Fruit fly (Drosophila melanogaster) whole organism, embryonic: ENCODE measurements around the gene Pex11c.

Experiments used
- Ada2b ChIP-seq: fragments of 200-800 bp; sonication (Bioruptor generic); IDR thresholded peaks from 2 replicates; pipeline ENCODE4 v1.3.6; 2022; ENCODE audit warnings: missing biosample characterization, missing genetic modification characterization
- BtbVII ChIP-seq: fragments of 200-800 bp; sonication (Bioruptor generic); optimal IDR thresholded peaks from 3 replicates; lab custom pipeline; 2017; ENCODE audit warnings: missing biosample characterization, mild to moderate bottlenecking, missing genetic modification characterization
- CG1024 ChIP-seq: fragments of 200-800 bp; sonication (Bioruptor generic); IDR thresholded peaks from 2 replicates; pipeline ENCODE4 v1.3.6; 2022; ENCODE audit warnings: missing biosample characterization, missing genetic modification characterization
- CG10959 ChIP-seq: fragments of 200-800 bp; sonication (Bioruptor generic); IDR thresholded peaks from 2 replicates; pipeline ENCODE4 v1.3.6; 2022; ENCODE audit warnings: missing biosample characterization, missing genetic modification characterization
- CG11456 ChIP-seq: fragments of 200-800 bp; sonication (Bioruptor generic); IDR thresholded peaks from 3 replicates; pipeline ENCODE4 v1.3.6; 2022; ENCODE audit warnings: missing biosample characterization, missing genetic modification characterization
- CG12219 ChIP-seq: fragments of 200-800 bp; sonication (Bioruptor generic); optimal IDR thresholded peaks from 3 replicates; lab custom pipeline; 2018; ENCODE audit warnings: missing biosample characterization, mild to moderate bottlenecking, missing genetic modification characterization
- CG12299 ChIP-seq: fragments of 200-800 bp; sonication (Bioruptor generic); optimal IDR thresholded peaks from 2 replicates; lab custom pipeline; 2018; ENCODE audit warnings: missing biosample characterization, mild to moderate bottlenecking, missing genetic modification characterization
- CG12659 ChIP-seq: fragments of 200-800 bp; sonication (Bioruptor generic); optimal IDR thresholded peaks from 3 replicates; lab custom pipeline; 2017; ENCODE audit warnings: mild to moderate bottlenecking, missing biosample characterization, missing genetic modification reagents, missing genetic modification characterization
- CG14050 ChIP-seq: fragments of 200-800 bp; sonication (Bioruptor generic); IDR thresholded peaks from 3 replicates; pipeline ENCODE4 v1.3.6; 2022; ENCODE audit warnings: missing biosample characterization, missing genetic modification characterization
- CG14710 ChIP-seq: fragments of 200-800 bp; sonication (Bioruptor generic); optimal IDR thresholded peaks from 3 replicates; lab custom pipeline; 2019; ENCODE audit warnings: missing biosample characterization, mild to moderate bottlenecking, missing genetic modification characterization, moderate library complexity
- CG1529 ChIP-seq: fragments of 200-800 bp; sonication (Bioruptor generic); optimal IDR thresholded peaks from 3 replicates; lab custom pipeline; 2018; ENCODE audit warnings: missing biosample characterization, missing genetic modification characterization
- CG15601 ChIP-seq: fragments of 200-800 bp; sonication (Bioruptor generic); optimal IDR thresholded peaks from 3 replicates; lab custom pipeline; 2019; ENCODE audit warnings: missing biosample characterization, mild to moderate bottlenecking, missing genetic modification characterization, moderate library complexity
- CG15696 ChIP-seq: fragments of 200-800 bp; sonication (Bioruptor generic); optimal IDR thresholded peaks from 2 replicates; lab custom pipeline; 2019; ENCODE audit warnings: missing biosample characterization, mild to moderate bottlenecking, missing genetic modification characterization, moderate library complexity
- CG18476 ChIP-seq: fragments of 200-800 bp; sonication (Bioruptor generic); optimal IDR thresholded peaks from 2 replicates; lab custom pipeline; 2016; ENCODE audit warnings: missing biosample characterization, mild to moderate bottlenecking, missing genetic modification characterization
- CG31365 ChIP-seq: fragments of 200-800 bp; sonication (Bioruptor generic); optimal IDR thresholded peaks from 2 replicates; lab custom pipeline; 2018; ENCODE audit warnings: missing biosample characterization, mild to moderate bottlenecking, missing genetic modification characterization
- CG3163 ChIP-seq: fragments of 200-800 bp; sonication (Bioruptor generic); optimal IDR thresholded peaks from 3 replicates; lab custom pipeline; 2016; ENCODE audit warnings: missing biosample characterization, missing genetic modification characterization
- CG34376 ChIP-seq: fragments of 200-800 bp; sonication (Bioruptor generic); optimal IDR thresholded peaks from 2 replicates; lab custom pipeline; 2018; ENCODE audit warnings: missing biosample characterization, mild to moderate bottlenecking, missing genetic modification characterization
- CG34422 ChIP-seq: fragments of 200-800 bp; sonication (Bioruptor generic); IDR thresholded peaks from 3 replicates; pipeline ENCODE4 v1.3.6; 2022; ENCODE audit warnings: missing biosample characterization, missing genetic modification characterization
- CG42726 ChIP-seq: fragments of 200-800 bp; sonication (Bioruptor generic); IDR thresholded peaks from 2 replicates; pipeline ENCODE4 v1.3.6; 2022; ENCODE audit warnings: missing biosample characterization, missing genetic modification characterization; ENCODE audit not compliant: partially characterized antibody
- CG4360 ChIP-seq: fragments of 200-800 bp; sonication (Bioruptor generic); IDR thresholded peaks from 2 replicates; pipeline ENCODE4 v1.3.6; 2022; ENCODE audit warnings: missing biosample characterization, missing genetic modification characterization
- CG4424 ChIP-seq: fragments of 200-800 bp; sonication (Bioruptor generic); optimal IDR thresholded peaks from 3 replicates; lab custom pipeline; 2016; ENCODE audit warnings: missing biosample characterization, missing genetic modification characterization
- CG9215 ChIP-seq: fragments of 200-800 bp; sonication (Bioruptor generic); IDR thresholded peaks from 2 replicates; pipeline ENCODE4 v1.3.6; 2022; ENCODE audit warnings: missing biosample characterization, missing genetic modification characterization
- CG9876 ChIP-seq: fragments of 200-800 bp; sonication (Bioruptor generic); optimal IDR thresholded peaks from 2 replicates; lab custom pipeline; 2016; ENCODE audit warnings: missing biosample characterization, missing genetic modification characterization
- D19B ChIP-seq: fragments of 200-800 bp; sonication (Bioruptor generic); optimal IDR thresholded peaks from 2 replicates; lab custom pipeline; 2017; ENCODE audit warnings: missing biosample characterization, mild to moderate bottlenecking, missing genetic modification characterization
- Dip3 ChIP-seq: fragments of 200-800 bp; sonication (Bioruptor generic); optimal IDR thresholded peaks from 3 replicates; lab custom pipeline; 2016; ENCODE audit warnings: missing biosample characterization, missing genetic modification characterization
- Gsc ChIP-seq: fragments of 200-800 bp; sonication (Bioruptor generic); IDR thresholded peaks from 2 replicates; pipeline ENCODE4 v1.3.6; 2022; ENCODE audit warnings: missing biosample characterization, missing genetic modification characterization
- H2.0 ChIP-seq: fragments of 200-800 bp; sonication (Bioruptor generic); IDR thresholded peaks from 2 replicates; pipeline ENCODE4 v1.3.6; 2022; ENCODE audit warnings: missing biosample characterization, missing genetic modification characterization
- HLH3B ChIP-seq: fragments of 200-800 bp; sonication (Bioruptor generic); IDR thresholded peaks from 2 replicates; pipeline ENCODE4 v1.3.6; 2022; ENCODE audit warnings: missing biosample characterization, missing genetic modification characterization
- HLH4C ChIP-seq: fragments of 200-800 bp; sonication (Bioruptor generic); IDR thresholded peaks from 3 replicates; pipeline ENCODE4 v1.3.6; 2022; ENCODE audit warnings: missing biosample characterization, missing genetic modification characterization; ENCODE audit not compliant: partially characterized antibody
- HLH54F ChIP-seq: fragments of 200-800 bp; sonication (Bioruptor generic); optimal IDR thresholded peaks from 3 replicates; lab custom pipeline; 2016; ENCODE audit warnings: missing biosample characterization, missing genetic modification characterization
- Hsf ChIP-seq: fragments of 200-800 bp; sonication (Bioruptor generic); optimal IDR thresholded peaks from 3 replicates; lab custom pipeline; 2016; ENCODE audit warnings: missing biosample characterization, missing genetic modification characterization
- NC2α ChIP-seq: fragments of 200-800 bp; sonication (Bioruptor generic); optimal IDR thresholded peaks from 2 replicates; lab custom pipeline; 2016; ENCODE audit warnings: missing biosample characterization, missing genetic modification characterization
- NFAT ChIP-seq: fragments of 200-800 bp; sonication (Bioruptor generic); IDR thresholded peaks from 2 replicates; pipeline ENCODE4 v1.3.6; 2022; ENCODE audit warnings: missing biosample characterization, missing genetic modification characterization
- Nf-YB ChIP-seq: fragments of 200-800 bp; sonication (Bioruptor generic); optimal IDR thresholded peaks from 3 replicates; lab custom pipeline; 2019; ENCODE audit warnings: missing biosample characterization, mild to moderate bottlenecking, missing genetic modification characterization, moderate library complexity
- Oli ChIP-seq: fragments of 200-800 bp; sonication (Bioruptor generic); optimal IDR thresholded peaks from 2 replicates; lab custom pipeline; 2018; ENCODE audit warnings: missing biosample characterization, mild to moderate bottlenecking, missing genetic modification characterization, moderate library complexity
- Side ChIP-seq: fragments of 200-800 bp; sonication (Bioruptor generic); optimal IDR thresholded peaks from 2 replicates; lab custom pipeline; 2016; ENCODE audit warnings: missing biosample characterization, missing genetic modification characterization
- Sin3A ChIP-seq: fragments of >200 bp; optimal IDR thresholded peaks from 2 replicates; lab custom pipeline; 2018
- ash1 ChIP-seq: fragments of 200-800 bp; sonication (Bioruptor generic); optimal IDR thresholded peaks from 2 replicates; lab custom pipeline; 2018; ENCODE audit warnings: missing biosample characterization, mild to moderate bottlenecking, missing genetic modification characterization
- disco-r ChIP-seq: fragments of 200-800 bp; sonication (Bioruptor generic); optimal IDR thresholded peaks from 2 replicates; lab custom pipeline; 2016; ENCODE audit warnings: missing biosample characterization, missing genetic modification characterization
- dm ChIP-seq: fragments of 200-800 bp; sonication (Bioruptor generic); optimal IDR thresholded peaks from 3 replicates; lab custom pipeline; 2016; ENCODE audit warnings: missing biosample characterization, missing genetic modification characterization
- dmrt11E ChIP-seq: fragments of 200-800 bp; sonication (Bioruptor generic); optimal IDR thresholded peaks from 3 replicates; lab custom pipeline; 2018; ENCODE audit warnings: missing biosample characterization, mild to moderate bottlenecking, missing genetic modification characterization, moderate library complexity
- eyg ChIP-seq: fragments of 200-800 bp; sonication (Bioruptor generic); optimal IDR thresholded peaks from 3 replicates; lab custom pipeline; 2016; ENCODE audit warnings: missing biosample characterization, missing genetic modification characterization
- luna ChIP-seq: fragments of 200-800 bp; sonication (Bioruptor generic); optimal IDR thresholded peaks from 2 replicates; lab custom pipeline; 2016; ENCODE audit warnings: missing biosample characterization, missing genetic modification characterization
- otp ChIP-seq: fragments of 200-800 bp; sonication (Bioruptor generic); IDR thresholded peaks from 3 replicates; pipeline ENCODE4, ENCODE4 v1.3.6; 2022; ENCODE audit warnings: missing biosample characterization, missing genetic modification characterization
- phol ChIP-seq: fragments of 200-800 bp; sonication (Bioruptor generic); optimal IDR thresholded peaks from 3 replicates; lab custom pipeline; 2018; ENCODE audit warnings: missing biosample characterization, mild to moderate bottlenecking, missing genetic modification characterization, moderate library complexity
- pum ChIP-seq: fragments of 200-800 bp; sonication (Bioruptor generic); optimal IDR thresholded peaks from 2 replicates; lab custom pipeline; 2016; ENCODE audit warnings: missing biosample characterization, missing genetic modification characterization
- repo ChIP-seq: fragments of 200-800 bp; sonication (Bioruptor generic); optimal IDR thresholded peaks from 2 replicates; lab custom pipeline; 2016; ENCODE audit warnings: missing biosample characterization, missing genetic modification characterization
- sens-2 ChIP-seq: fragments of 200-800 bp; sonication (Bioruptor generic); IDR thresholded peaks from 2 replicates; pipeline ENCODE4 v1.3.6; 2022; ENCODE audit warnings: missing biosample characterization, missing genetic modification characterization
- shn ChIP-seq: fragments of 200-800 bp; sonication (Bioruptor generic); optimal IDR thresholded peaks from 3 replicates; lab custom pipeline; 2016; ENCODE audit warnings: missing biosample characterization, missing genetic modification characterization
- trem ChIP-seq: fragments of 200-800 bp; optimal IDR thresholded peaks from 3 replicates; lab custom pipeline; 2019; ENCODE audit warnings: missing biosample characterization, mild to moderate bottlenecking, missing genetic modification characterization, moderate library complexity
- ttk ChIP-seq: fragments of 200-800 bp; sonication (Bioruptor generic); IDR thresholded peaks from 2 replicates; pipeline ENCODE4 v2.1.2; 2022; ENCODE audit warnings: missing biosample characterization, missing genetic modification characterization
- usp ChIP-seq: fragments of >200 bp; optimal IDR thresholded peaks from 2 replicates; lab custom pipeline; 2017; ENCODE audit warnings: missing biosample characterization, missing genetic modification characterization

Pex11c gene

dm6 chr3R:23251256-23251655 lies 6.9 kb upstream of the Pex11c start, which contains the start of the genes Rad60 and EloA (continued):
- TF ChIP-seq Side, result peak; percentile 92
- peak; percentile 84 for TF ChIP-seq HLH54F
- TF ChIP-seq CG34376 (GFP tag; lab: Kevin White, UChicago), result peak; percentile 46
- TF ChIP-seq CG9215, result peak; percentile 49
- TF ChIP-seq phol, result peak; percentile 79
- no peak for TF ChIP-seq CG4360 (GFP tag; lab: Robert Waterston, UW)
- no peak for TF ChIP-seq BtbVII (GFP tag; lab: Kevin White, UChicago)
- peak; percentile 82 for TF ChIP-seq dm (GFP tag; lab: Kevin White, UChicago)
- peak; percentile 86 for TF ChIP-seq CG14710 (tag; lab: Kevin White, UChicago)
- peak; percentile 71 for TF ChIP-seq repo (GFP tag; lab: Kevin White, UChicago)
- TF ChIP-seq CG12299, result peak; percentile 49
- TF ChIP-seq Ada2b (GFP tag; lab: Robert Waterston, UW), result peak; percentile 57; the same call in 1 of the 2 replicates
- peak; percentile 58 for TF ChIP-seq luna (GFP tag; lab: Kevin White, UChicago)
- TF ChIP-seq NC2α (GFP tag; lab: Kevin White, UChicago), result peak; percentile 67
- peak; percentile 85 for TF ChIP-seq Dip3 (GFP tag; lab: Kevin White, UChicago)
- TF ChIP-seq Oli (tag; lab: Kevin White, UChicago), result peak; percentile 59
- peak; percentile 20 for TF ChIP-seq D19B (GFP tag; lab: Kevin White, UChicago)
- peak; percentile 89 for TF ChIP-seq trem (tag; lab: Kevin White, UChicago)
- TF ChIP-seq CG31365, result peak; percentile 7
- TF ChIP-seq CG34422 (GFP tag; lab: Robert Waterston, UW), result peak; percentile 75
- TF ChIP-seq CG10959 (GFP tag; lab: Robert Waterston, UW), result 0 out of 2 replicates have a peak, but pooled peaks have one; percentile 28
- TF ChIP-seq Gsc (GFP tag; lab: Robert Waterston, UW), result no peak
- TF ChIP-seq otp, result peak; percentile 74
- peak; percentile 63 for TF ChIP-seq disco-r (GFP tag; lab: Kevin White, UChicago)
- TF ChIP-seq CG14050 (GFP tag; lab: Robert Waterston, UW), result no peak; the same call in 2 of the 3 replicates
- TF ChIP-seq ash1 (GFP tag; lab: Kevin White, UChicago), result no peak
- TF ChIP-seq NFAT (GFP tag; lab: Robert Waterston, UW), result peak; percentile 70
- peak; percentile 65; the same call in 2 of the 3 replicates for TF ChIP-seq HLH4C (GFP tag; lab: Robert Waterston, UW)
- TF ChIP-seq CG3163 (GFP tag; lab: Kevin White, UChicago), result peak; percentile 58
- TF ChIP-seq dmrt11E (tag; lab: Kevin White, UChicago), result peak; percentile 63
- peak; percentile 49; the same call in 1 of the 2 replicates for TF ChIP-seq sens-2 (GFP tag; lab: Robert Waterston, UW)
- peak; percentile 69 for TF ChIP-seq H2.0 (GFP tag; lab: Robert Waterston, UW)
- TF ChIP-seq CG4424, result peak; percentile 73
- TF ChIP-seq eyg (GFP tag; lab: Kevin White, UChicago), result peak; percentile 59
- TF ChIP-seq Nf-YB (GFP tag; lab: Kevin White, UChicago), result peak; percentile 38
- TF ChIP-seq CG42726 (GFP tag; lab: Robert Waterston, UW), result no peak; the same call in 1 of the 2 replicates
- TF ChIP-seq CG15601 (tag; lab: Kevin White, UChicago), result peak; percentile 58
- TF ChIP-seq CG12219 (GFP tag; lab: Kevin White, UChicago), result peak; percentile 25
- no peak for TF ChIP-seq ttk (GFP tag; lab: Robert Waterston, UW)
- peak; percentile 60 for TF ChIP-seq CG9876
- peak; percentile 48 for TF ChIP-seq CG15696 (tag; lab: Kevin White, UChicago)
- TF ChIP-seq CG1529 (GFP tag; lab: Kevin White, UChicago), result peak; percentile 46
- peak; percentile 65; the same call in 1 of the 3 replicates for TF ChIP-seq CG11456 (GFP tag; lab: Robert Waterston, UW)
- peak; percentile 87 for TF ChIP-seq pum
- TF ChIP-seq Hsf (GFP tag; lab: Kevin White, UChicago), result peak; percentile 85
- peak; percentile 91 for TF ChIP-seq Sin3A (lab: Kevin White, UChicago)
- TF ChIP-seq CG12659 (GFP tag; lab: Kevin White, UChicago), result peak; percentile 84
- TF ChIP-seq usp, result no peak
- peak; percentile 52 for TF ChIP-seq HLH3B (GFP tag; lab: Robert Waterston, UW)
- peak; percentile 37; the same call in 1 of the 2 replicates for TF ChIP-seq CG1024 (GFP tag; lab: Robert Waterston, UW)
- TF ChIP-seq CG18476 (GFP tag; lab: Kevin White, UChicago), result peak; percentile 58
- TF ChIP-seq shn (GFP tag; lab: Kevin White, UChicago), result peak; percentile 81
